Fruit fly (Drosophila melanogaster) whole organism, embryonic: ENCODE results near the gene CG31807.
A peak's percentile ranks its signal among the peaks of the same experiment; 100 is the strongest.

ENCODE experiments used
- BEAF-32 ChIP-seq: fragments of 200-800 bp; sonication (Bioruptor generic); optimal IDR thresholded peaks from 3 replicates; lab custom pipeline; 2017; ENCODE audit warnings: missing biosample characterization, missing genetic modification characterization, mild to moderate bottlenecking, moderate library complexity, missing genetic modification reagents
- BtbVII ChIP-seq: fragments of 200-800 bp; sonication (Bioruptor generic); optimal IDR thresholded peaks from 3 replicates; lab custom pipeline; 2017; ENCODE audit warnings: missing biosample characterization, mild to moderate bottlenecking, missing genetic modification characterization
- CG11247 ChIP-seq: fragments of 200-800 bp; sonication (Bioruptor generic); IDR thresholded peaks from 2 replicates; pipeline ENCODE4 v1.3.6; 2022; ENCODE audit warnings: missing biosample characterization, missing genetic modification characterization
- CG11696 ChIP-seq: fragments of 200-800 bp; sonication (Bioruptor generic); IDR thresholded peaks from 2 replicates; pipeline ENCODE4 v1.3.6; 2022; ENCODE audit warnings: missing biosample characterization, missing genetic modification characterization
- CG12769 ChIP-seq: fragments of 200-800 bp; sonication (Bioruptor generic); optimal IDR thresholded peaks from 2 replicates; lab custom pipeline; 2019; ENCODE audit warnings: missing biosample characterization, mild to moderate bottlenecking, missing genetic modification characterization, moderate library complexity
- CG13123 ChIP-seq: fragments of 200-800 bp; sonication (Bioruptor generic); optimal IDR thresholded peaks from 2 replicates; lab custom pipeline; 2016; ENCODE audit warnings: missing biosample characterization, missing genetic modification characterization
- CG13287 ChIP-seq: fragments of 200-800 bp; sonication (Bioruptor generic); IDR thresholded peaks from 2 replicates; pipeline ENCODE4 v1.3.6; 2022; ENCODE audit warnings: missing biosample characterization, missing genetic modification characterization; ENCODE audit not compliant: partially characterized antibody
- CG13424 ChIP-seq: fragments of 200-800 bp; sonication (Bioruptor generic); optimal IDR thresholded peaks from 2 replicates; lab custom pipeline; 2019; ENCODE audit warnings: missing biosample characterization, mild to moderate bottlenecking, missing genetic modification characterization, moderate library complexity
- CG15514 ChIP-seq: fragments of 200-800 bp; sonication (Bioruptor generic); optimal IDR thresholded peaks from 3 replicates; lab custom pipeline; 2017; ENCODE audit warnings: missing biosample characterization, missing genetic modification characterization, mild to moderate bottlenecking, moderate library complexity, missing genetic modification reagents
- CG2202 ChIP-seq: fragments of 200-800 bp; sonication (Bioruptor generic); optimal IDR thresholded peaks from 2 replicates; lab custom pipeline; 2018; ENCODE audit warnings: missing biosample characterization, mild to moderate bottlenecking, missing genetic modification characterization
- CG30020 ChIP-seq: fragments of 200-800 bp; optimal IDR thresholded peaks from 2 replicates; lab custom pipeline; 2019; ENCODE audit warnings: missing biosample characterization, mild to moderate bottlenecking, missing genetic modification characterization, moderate library complexity
- CG30403 ChIP-seq: fragments of 200-800 bp; sonication (Bioruptor generic); optimal IDR thresholded peaks from 3 replicates; lab custom pipeline; 2016; ENCODE audit warnings: missing biosample characterization, missing genetic modification characterization
- CG31388 ChIP-seq: fragments of 200-800 bp; sonication (Bioruptor generic); optimal IDR thresholded peaks from 2 replicates; lab custom pipeline; 2016; ENCODE audit warnings: missing biosample characterization, missing genetic modification characterization
- CG3163 ChIP-seq: fragments of 200-800 bp; sonication (Bioruptor generic); optimal IDR thresholded peaks from 3 replicates; lab custom pipeline; 2016; ENCODE audit warnings: missing biosample characterization, missing genetic modification characterization
- CG34224 ChIP-seq: fragments of 200-800 bp; sonication (Bioruptor generic); IDR thresholded peaks from 3 replicates; pipeline ENCODE4 v1.3.6; 2022; ENCODE audit warnings: missing biosample characterization, missing genetic modification characterization; ENCODE audit not compliant: partially characterized antibody
- CG3995 ChIP-seq: fragments of 200-800 bp; sonication (Bioruptor generic); optimal IDR thresholded peaks from 3 replicates; lab custom pipeline; 2016; ENCODE audit warnings: missing biosample characterization, missing genetic modification characterization
- CG4617 ChIP-seq: fragments of 200-800 bp; sonication (Bioruptor generic); optimal IDR thresholded peaks from 3 replicates; lab custom pipeline; 2016; ENCODE audit warnings: missing biosample characterization, missing genetic modification characterization, borderline replicate concordance
- CG6854 ChIP-seq: fragments of 200-800 bp; sonication (Bioruptor generic); optimal IDR thresholded peaks from 3 replicates; lab custom pipeline; 2017; ENCODE audit warnings: missing biosample characterization, mild to moderate bottlenecking, missing genetic modification characterization
- CG8290 ChIP-seq, 3 experiments: fragments of 200-800 bp; sonication (Bioruptor generic); optimal IDR thresholded peaks; 2 replicates each; lab custom pipeline; 2016 to 2019; ENCODE audit warnings: missing biosample characterization in 3 of 3, missing genetic modification characterization in 3 of 3, mild to moderate bottlenecking in 2 of 3, moderate library complexity in 1 of 3
- CG8924 ChIP-seq: fragments of 200-800 bp; optimal IDR thresholded peaks from 3 replicates; lab custom pipeline; 2019; ENCODE audit warnings: missing biosample characterization, mild to moderate bottlenecking, missing genetic modification characterization, moderate library complexity
- CG9932 ChIP-seq: fragments of 200-800 bp; sonication (Bioruptor generic); IDR thresholded peaks from 2 replicates; pipeline ENCODE4 v1.3.6; 2022; ENCODE audit warnings: missing biosample characterization, missing genetic modification characterization
- Dip3 ChIP-seq: fragments of 200-800 bp; sonication (Bioruptor generic); optimal IDR thresholded peaks from 3 replicates; lab custom pipeline; 2016; ENCODE audit warnings: missing biosample characterization, missing genetic modification characterization
- Dref ChIP-seq: fragments of 200-800 bp; sonication (Bioruptor generic); IDR thresholded peaks from 2 replicates; pipeline ENCODE4 v1.3.6; 2022; ENCODE audit warnings: missing biosample characterization, missing genetic modification characterization
- Drgx ChIP-seq: fragments of 200-800 bp; sonication (Bioruptor generic); IDR thresholded peaks from 2 replicates; pipeline ENCODE4 v1.3.6; 2022; ENCODE audit warnings: missing biosample characterization, missing genetic modification characterization
- Eip74EF ChIP-seq, 2 experiments: fragments of 200-800 bp in 1 of 2; fragments of >200 bp in 1 of 2; sonication (Bioruptor generic) in 1 of 2; optimal IDR thresholded peaks; 2 replicates each; lab custom pipeline; 2017 to 2019; ENCODE audit warnings: missing biosample characterization in 2 of 2, missing genetic modification characterization in 2 of 2, mild to moderate bottlenecking in 1 of 2, moderate library complexity in 1 of 2
- Gug ChIP-seq: fragments of 200-800 bp; sonication (Bioruptor generic); IDR thresholded peaks from 4 replicates; pipeline ENCODE4 v1.3.6; 2022; ENCODE audit warnings: missing biosample characterization, missing genetic modification characterization
- H2.0 ChIP-seq: fragments of 200-800 bp; sonication (Bioruptor generic); IDR thresholded peaks from 2 replicates; pipeline ENCODE4 v1.3.6; 2022; ENCODE audit warnings: missing biosample characterization, missing genetic modification characterization
- Lhr ChIP-seq: fragments of 200-800 bp; sonication (Bioruptor generic); optimal IDR thresholded peaks from 3 replicates; lab custom pipeline; 2017; ENCODE audit warnings: mild to moderate bottlenecking, missing biosample characterization, missing genetic modification reagents, missing genetic modification characterization
- MBD-R2 ChIP-seq: fragments of 200-800 bp; sonication (Bioruptor generic); IDR thresholded peaks from 2 replicates; pipeline ENCODE4 v1.3.6; 2022; ENCODE audit warnings: missing biosample characterization, missing genetic modification characterization
- PHDP ChIP-seq: fragments of 200-800 bp; sonication (Bioruptor generic); optimal IDR thresholded peaks from 3 replicates; lab custom pipeline; 2018; ENCODE audit warnings: missing biosample characterization, mild to moderate bottlenecking, missing genetic modification characterization, moderate library complexity
- amos ChIP-seq: fragments of 200-800 bp; sonication (Bioruptor generic); IDR thresholded peaks from 2 replicates; pipeline ENCODE4 v1.3.6; 2022; ENCODE audit warnings: missing biosample characterization, missing genetic modification characterization; ENCODE audit not compliant: partially characterized antibody
- br ChIP-seq: fragments of >200 bp; optimal IDR thresholded peaks from 2 replicates; lab custom pipeline; 2017
- cg ChIP-seq: fragments of 200-800 bp; sonication (Bioruptor generic); optimal IDR thresholded peaks from 3 replicates; lab custom pipeline; 2019; ENCODE audit warnings: missing biosample characterization, mild to moderate bottlenecking, missing genetic modification characterization, moderate library complexity
- chinmo ChIP-seq: fragments of 200-800 bp; sonication (Bioruptor generic); IDR thresholded peaks from 4 replicates; pipeline ENCODE4 v1.3.6; 2022; ENCODE audit warnings: missing biosample characterization, missing genetic modification characterization; ENCODE audit not compliant: partially characterized antibody
- chn ChIP-seq: fragments of 200-800 bp; sonication (Bioruptor generic); optimal IDR thresholded peaks from 2 replicates; lab custom pipeline; 2016; ENCODE audit warnings: missing biosample characterization, missing genetic modification characterization
- ci ChIP-seq: fragments of 200-800 bp; sonication (Bioruptor generic); IDR thresholded peaks from 3 replicates; pipeline ENCODE4 v1.3.6; 2022; ENCODE audit warnings: missing biosample characterization, missing genetic modification characterization
- her ChIP-seq: fragments of 200-800 bp; sonication (Bioruptor generic); optimal IDR thresholded peaks from 2 replicates; lab custom pipeline; 2016; ENCODE audit warnings: missing biosample characterization, missing genetic modification characterization
- lbe ChIP-seq: fragments of 200-800 bp; sonication (Bioruptor generic); optimal IDR thresholded peaks from 2 replicates; lab custom pipeline; 2016; ENCODE audit warnings: missing biosample characterization, mild to moderate bottlenecking, missing genetic modification characterization
- mirr ChIP-seq: fragments of 200-800 bp; sonication (Bioruptor generic); optimal IDR thresholded peaks from 3 replicates; lab custom pipeline; 2018; ENCODE audit warnings: missing biosample characterization, mild to moderate bottlenecking, missing genetic modification characterization
- pfk ChIP-seq: fragments of 200-800 bp; sonication (Bioruptor generic); optimal IDR thresholded peaks from 2 replicates; lab custom pipeline; 2018; ENCODE audit warnings: missing biosample characterization, mild to moderate bottlenecking, missing genetic modification characterization, moderate library complexity
- pzg ChIP-seq: fragments of 200-800 bp; sonication (Bioruptor generic); optimal IDR thresholded peaks from 3 replicates; lab custom pipeline; 2018; ENCODE audit warnings: missing biosample characterization, mild to moderate bottlenecking, missing genetic modification characterization, moderate library complexity
- ranshi ChIP-seq: fragments of 200-800 bp; sonication (Bioruptor generic); IDR thresholded peaks from 2 replicates; pipeline ENCODE4 v1.3.6; 2022; ENCODE audit warnings: missing biosample characterization, missing genetic modification characterization
- sens ChIP-seq: fragments of 200-800 bp; sonication (Bioruptor generic); peaks from one replicate; lab custom pipeline; 2016; ENCODE audit warnings: missing biosample characterization, missing genetic modification characterization
- sens-2 ChIP-seq: fragments of 200-800 bp; sonication (Bioruptor generic); IDR thresholded peaks from 2 replicates; pipeline ENCODE4 v1.3.6; 2022; ENCODE audit warnings: missing biosample characterization, missing genetic modification characterization
- slbo ChIP-seq: fragments of 200-800 bp; sonication (Bioruptor generic); IDR thresholded peaks from 2 replicates; pipeline ENCODE4 v1.3.6; 2022; ENCODE audit warnings: missing biosample characterization, missing genetic modification characterization
- sna ChIP-seq: fragments of 200-800 bp; sonication (Bioruptor generic); IDR thresholded peaks from 2 replicates; pipeline ENCODE4 v1.3.6; 2022; ENCODE audit warnings: missing biosample characterization, missing genetic modification characterization; ENCODE audit not compliant: partially characterized antibody
- sqz ChIP-seq: fragments of 200-800 bp; sonication (Bioruptor generic); optimal IDR thresholded peaks from 3 replicates; lab custom pipeline; 2018; ENCODE audit warnings: missing biosample characterization, mild to moderate bottlenecking, missing genetic modification characterization
- trem ChIP-seq: fragments of 200-800 bp; optimal IDR thresholded peaks from 3 replicates; lab custom pipeline; 2019; ENCODE audit warnings: missing biosample characterization, mild to moderate bottlenecking, missing genetic modification characterization, moderate library complexity
- twi ChIP-seq: fragments of 200-800 bp; optimal IDR thresholded peaks from 2 replicates; lab custom pipeline; 2019; ENCODE audit warnings: missing biosample characterization, mild to moderate bottlenecking, missing genetic modification characterization, moderate library complexity

CG31807 gene

DNA sequence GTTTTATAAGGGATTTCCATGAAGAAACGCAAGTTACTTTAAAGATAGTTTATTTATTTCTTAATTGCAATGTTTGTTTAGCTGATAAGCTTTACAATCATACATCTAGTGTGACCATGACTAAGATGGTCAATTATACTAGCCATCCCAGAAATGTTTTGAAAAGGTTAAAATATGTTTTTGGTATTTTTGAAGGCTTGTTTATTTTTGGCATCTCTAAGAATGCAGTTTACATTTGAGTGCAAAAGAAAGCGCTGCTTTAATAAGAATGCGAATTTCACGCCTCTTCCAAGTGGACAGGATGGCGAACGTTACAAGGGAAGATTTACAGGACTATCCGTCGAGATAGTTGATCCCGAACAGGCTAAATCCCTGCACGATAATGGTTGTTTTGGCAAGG is 45.7 kb upstream of the CG31807 start, which contains the start of gene Tsen2 (continued):
- TF ChIP-seq ranshi (GFP tag; lab: Robert Waterston, UW) (no peak), CG3163 (GFP tag; lab: Kevin White, UChicago) (no peak), CG2202 (tag; lab: Kevin White, UChicago) (no peak), lbe (GFP tag; lab: Kevin White, UChicago) (peak; percentile 9), H2.0 (GFP tag; lab: Robert Waterston, UW) (no peak), PHDP (tag; lab: Kevin White, UChicago) (peak; percentile 11), BEAF-32 (GFP tag; lab: Kevin White, UChicago) (peak; percentile 34), CG6854 (GFP tag; lab: Kevin White, UChicago) (no peak), br (no peak), sens-2 (GFP tag; lab: Robert Waterston, UW) (no peak), sens (GFP tag; lab: Kevin White, UChicago) (peak; percentile 86), Eip74EF (GFP tag; optimal IDR thresholded peaks at IDR 0.05; lab: Kevin White, UChicago) (no peak), Lhr (GFP tag; lab: Kevin White, UChicago) (peak; percentile 20), twi (tag; lab: Kevin White, UChicago) (no peak), cg (GFP tag; lab: Kevin White, UChicago) (no peak), CG4617 (peak; percentile 17), sna (GFP tag; lab: Robert Waterston, UW) (no peak), pzg (GFP tag; lab: Kevin White, UChicago) (peak; percentile 33), MBD-R2 (GFP tag; lab: Robert Waterston, UW) (peak; percentile 71), amos (GFP tag; lab: Robert Waterston, UW) (no peak), CG3995 (no peak), chn (GFP tag; lab: Kevin White, UChicago) (no peak), CG13424 (tag; lab: Kevin White, UChicago) (peak; percentile 12)

DNA sequence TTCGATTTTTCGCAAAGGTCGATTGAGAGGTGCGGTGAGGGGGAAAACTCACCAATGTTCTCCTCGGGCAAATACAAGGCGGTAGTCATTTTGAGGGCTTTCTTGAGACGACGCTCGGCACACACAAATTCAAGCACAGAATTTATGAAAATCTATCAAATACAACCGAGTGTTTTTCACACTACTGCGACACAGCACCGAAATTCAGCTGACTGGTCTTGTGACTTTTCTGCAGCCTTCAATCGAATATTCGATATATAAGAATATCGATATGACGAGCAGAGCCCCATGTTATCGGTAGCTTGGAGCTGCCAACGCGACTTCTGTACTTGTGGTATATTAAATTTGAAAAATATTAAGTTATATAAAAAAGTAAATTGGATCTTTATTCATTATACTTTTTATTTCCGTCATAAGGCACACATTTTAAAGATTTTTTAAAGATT is 43.8 kb upstream of the CG31807 start, which contains the start of gene VhaSFD:
TSS of gene VhaSFD (minus strand) at position 249 of the 446 bp plus-strand sequence.
- TF ChIP-seq CG34224 (GFP tag; lab: Robert Waterston, UW): peak; percentile 72
- TF ChIP-seq pfk (GFP tag; lab: Kevin White, UChicago): no peak
- peak; percentile 3 for TF ChIP-seq BtbVII (GFP tag; lab: Kevin White, UChicago)
- TF ChIP-seq her: peak; percentile 6
- peak; percentile 80; the same call in 3 of the 4 replicates for TF ChIP-seq chinmo
- no peak for TF ChIP-seq CG8290 (GFP tag; optimal IDR thresholded peaks at IDR 0.05; lab: Kevin White, UChicago)
- peak in 1 of 2 experiments; percentile 71 for TF ChIP-seq CG8290 (tag; optimal IDR thresholded peaks at IDR 0.05; lab: Kevin White, UChicago)
- no peak for TF ChIP-seq CG13123 (GFP tag; lab: Kevin White, UChicago)
- TF ChIP-seq CG11696 (GFP tag; lab: Robert Waterston, UW): no peak
- peak; percentile 94 for TF ChIP-seq Dref (GFP tag; lab: Robert Waterston, UW)
- TF ChIP-seq CG31388 (GFP tag; lab: Kevin White, UChicago): no peak
- TF ChIP-seq CG13287 (GFP tag; lab: Robert Waterston, UW): peak; percentile 83
- TF ChIP-seq trem (tag; lab: Kevin White, UChicago): peak; percentile 99
- TF ChIP-seq CG11247 (GFP tag; lab: Robert Waterston, UW): no peak
- peak; percentile 68 for TF ChIP-seq CG15514
- TF ChIP-seq CG9932: peak; percentile 53
- TF ChIP-seq CG30020 (tag; lab: Kevin White, UChicago): peak; percentile 41
- TF ChIP-seq mirr (GFP tag; lab: Kevin White, UChicago): peak; percentile 33
- peak; percentile 6 for TF ChIP-seq Dip3 (GFP tag; lab: Kevin White, UChicago)
- peak; percentile 35; the same call in 1 of the 2 replicates for TF ChIP-seq slbo
- TF ChIP-seq CG8924 (tag; lab: Kevin White, UChicago): peak; percentile 32
- TF ChIP-seq ci: 0 out of 3 replicates have a peak, but pooled peaks have one; percentile 5
- TF ChIP-seq sna (GFP tag; lab: Robert Waterston, UW): peak; percentile 71
- TF ChIP-seq CG6854 (GFP tag; lab: Kevin White, UChicago): peak; percentile 60
- TF ChIP-seq CG30403: peak; percentile 39
- 0 out of 4 replicates have a peak, but pooled peaks have one; percentile 7 for TF ChIP-seq Gug (GFP tag; lab: Robert Waterston, UW)
- TF ChIP-seq Drgx (GFP tag; lab: Robert Waterston, UW): peak; percentile 38; the same call in 1 of the 2 replicates
- TF ChIP-seq sqz (GFP tag; lab: Kevin White, UChicago): no peak
- TF ChIP-seq CG12769: no peak
